Worm (Caenorhabditis elegans) whole organism, L1 larva: ENCODE results near the gene T23B12.5.
A peak's percentile ranks its signal among the peaks of the same experiment; 100 is the strongest.

ENCODE experiments used
- C04F5.9 ChIP-seq: sonication (generic microtip); optimal IDR thresholded peaks from 2 replicates; lab custom pipeline; 2016; ENCODE audit warnings: missing genetic modification characterization, missing compliant biosample characterization
- C16A3.4 ChIP-seq: fragments of 150-350 bp; optimal IDR thresholded peaks from 2 replicates; lab custom pipeline; 2014; ENCODE audit warnings: missing biosample characterization, missing genetic modification characterization
- C34B4.2 ChIP-seq: sonication (generic microtip); optimal IDR thresholded peaks from 2 replicates; lab custom pipeline; 2017; ENCODE audit warnings: mild to moderate bottlenecking, missing genetic modification characterization, missing compliant biosample characterization
- F16B12.6 ChIP-seq: fragments of 150-350 bp; optimal IDR thresholded peaks from 2 replicates; lab custom pipeline; 2014; ENCODE audit warnings: missing biosample characterization, missing genetic modification characterization
- ama-1 ChIP-seq: fragments of 150-350 bp; optimal IDR thresholded peaks from 2 replicates; lab custom pipeline; 2014
- ces-1 ChIP-seq: fragments of 150-350 bp; optimal IDR thresholded peaks from 2 replicates; lab custom pipeline; 2014; ENCODE audit warnings: missing biosample characterization, missing genetic modification reagents, missing genetic modification characterization
- dpl-1 ChIP-seq, 3 experiments: fragments of 150-350 bp in 2 of 3; sonication (generic microtip) in 1 of 3; optimal IDR thresholded peaks; 2 replicates each; lab custom pipeline; 2014 to 2017; ENCODE audit warnings: missing biosample characterization in 3 of 3, missing genetic modification characterization in 3 of 3, missing genetic modification reagents in 3 of 3
- dsc-1 ChIP-seq: sonication (generic microtip); optimal IDR thresholded peaks from 2 replicates; lab custom pipeline; 2016; ENCODE audit warnings: mild to moderate bottlenecking, missing genetic modification characterization, missing compliant biosample characterization
- efl-1 ChIP-seq, 4 experiments: fragments of 150-350 bp; optimal IDR thresholded peaks in 3 of 4; peaks in 1 of 4; 1 replicate in 1 of 4; 2 replicates in 3 of 4; lab custom pipeline; 2014; ENCODE audit warnings: missing biosample characterization in 2 of 4, missing genetic modification characterization in 2 of 4, missing genetic modification reagents in 2 of 4
- elt-3 ChIP-seq, 6 experiments: fragments of 150-350 bp in 1 of 6; sonication (generic microtip); optimal IDR thresholded peaks; 2 replicates each; lab custom pipeline; 2017 to 2018; ENCODE audit warnings: missing biosample characterization in 6 of 6, missing genetic modification characterization in 6 of 6, inconsistent platforms in 1 of 6
- fkh-10 ChIP-seq: sonication (generic microtip); optimal IDR thresholded peaks from 2 replicates; lab custom pipeline; 2017; ENCODE audit warnings: missing biosample characterization, missing genetic modification reagents, missing genetic modification characterization
- fkh-4 ChIP-seq: sonication (generic microtip); optimal IDR thresholded peaks from 2 replicates; lab custom pipeline; 2016; ENCODE audit warnings: missing compliant biosample characterization, missing genetic modification characterization, borderline replicate concordance
- fkh-8 ChIP-seq: sonication (generic microtip); optimal IDR thresholded peaks from 2 replicates; lab custom pipeline; 2016; ENCODE audit warnings: mild to moderate bottlenecking, missing genetic modification characterization, missing compliant biosample characterization
- fos-1 ChIP-seq: fragments of 150-350 bp; optimal IDR thresholded peaks from 2 replicates; lab custom pipeline; 2014; ENCODE audit warnings: missing biosample characterization, missing genetic modification characterization
- hlh-17 ChIP-seq: fragments of 200-800 bp; sonication (Bioruptor generic); optimal IDR thresholded peaks from 2 replicates; lab custom pipeline; 2018; ENCODE audit warnings: missing genetic modification characterization, mild to moderate bottlenecking, missing compliant biosample characterization, moderate library complexity, borderline replicate concordance
- hlh-4 ChIP-seq: sonication (generic microtip); optimal IDR thresholded peaks from 2 replicates; lab custom pipeline; 2016; ENCODE audit warnings: mild to moderate bottlenecking, missing genetic modification characterization, missing compliant biosample characterization
- hpl-2 ChIP-seq: fragments of 150-350 bp; optimal IDR thresholded peaks from 2 replicates; lab custom pipeline; 2014; ENCODE audit warnings: missing biosample characterization, missing genetic modification reagents, missing genetic modification characterization
- irx-1 ChIP-seq: sonication (generic microtip); optimal IDR thresholded peaks from 2 replicates; lab custom pipeline; 2016; ENCODE audit warnings: missing genetic modification characterization, missing compliant biosample characterization
- jun-1 ChIP-seq: fragments of 150-350 bp; optimal IDR thresholded peaks from 2 replicates; lab custom pipeline; 2014; ENCODE audit warnings: missing biosample characterization, missing genetic modification reagents, missing genetic modification characterization
- lin-13 ChIP-seq: fragments of 150-350 bp; optimal IDR thresholded peaks from 2 replicates; lab custom pipeline; 2014; ENCODE audit warnings: missing biosample characterization, missing genetic modification reagents, missing genetic modification characterization
- lin-15B ChIP-seq: fragments of 150-350 bp; sonication (generic microtip); optimal IDR thresholded peaks from 3 replicates; lab custom pipeline; 2014; ENCODE audit warnings: missing biosample characterization, missing genetic modification characterization
- lin-35 ChIP-seq, 2 experiments: fragments of 150-350 bp; optimal IDR thresholded peaks; 2 replicates each; lab custom pipeline; 2014; ENCODE audit warnings: missing biosample characterization in 2 of 2, missing genetic modification characterization in 2 of 2, missing genetic modification reagents in 2 of 2
- lin-39 ChIP-seq: fragments of 150-350 bp; optimal IDR thresholded peaks from 2 replicates; lab custom pipeline; 2014; ENCODE audit warnings: missing biosample characterization, missing genetic modification reagents, missing genetic modification characterization
- mab-9 ChIP-seq: fragments of 200-800 bp; sonication (Bioruptor generic); IDR thresholded peaks from 2 replicates; pipeline ENCODE4 v1.3.6; 2022; ENCODE audit warnings: missing genetic modification reagents, missing genetic modification characterization, missing compliant biosample characterization
- mef-2 ChIP-seq: fragments of 150-350 bp; optimal IDR thresholded peaks from 2 replicates; lab custom pipeline; 2014; ENCODE audit warnings: missing biosample characterization, missing genetic modification characterization
- mep-1 ChIP-seq: fragments of 150-350 bp; optimal IDR thresholded peaks from 2 replicates; lab custom pipeline; 2014; ENCODE audit warnings: missing biosample characterization, missing genetic modification characterization
- nhr-19 ChIP-seq: fragments of 200-800 bp; sonication (Bioruptor generic); conservative IDR thresholded peaks from 2 replicates; pipeline ENCODE4 v1.3.6; 2022; ENCODE audit warnings: missing genetic modification characterization, missing compliant biosample characterization
- nhr-20 ChIP-seq: sonication (generic microtip); optimal IDR thresholded peaks from 2 replicates; lab custom pipeline; 2016; ENCODE audit warnings: mild to moderate bottlenecking, missing genetic modification characterization, missing compliant biosample characterization
- nhr-47 ChIP-seq: sonication (generic microtip); optimal IDR thresholded peaks from 2 replicates; lab custom pipeline; 2016; ENCODE audit warnings: mild to moderate bottlenecking, missing genetic modification characterization, moderate library complexity, missing compliant biosample characterization
- nhr-71 ChIP-seq: sonication (generic microtip); optimal IDR thresholded peaks from 2 replicates; lab custom pipeline; 2016; ENCODE audit warnings: mild to moderate bottlenecking, missing genetic modification characterization, moderate library complexity, missing compliant biosample characterization
- nhr-76 ChIP-seq: sonication (generic microtip); optimal IDR thresholded peaks from 2 replicates; lab custom pipeline; 2017; ENCODE audit warnings: missing biosample characterization, missing genetic modification characterization
- nhr-77 ChIP-seq: fragments of 150-350 bp; optimal IDR thresholded peaks from 2 replicates; lab custom pipeline; 2014; ENCODE audit warnings: missing biosample characterization, missing genetic modification characterization
- nhr-85 ChIP-seq: sonication (generic microtip); peaks from one replicate; lab custom pipeline; 2016; ENCODE audit warnings: missing genetic modification characterization, inconsistent platforms, missing compliant biosample characterization
- pag-3 ChIP-seq: sonication (generic microtip); optimal IDR thresholded peaks from 2 replicates; lab custom pipeline; 2017; ENCODE audit warnings: missing genetic modification characterization, mild to moderate bottlenecking, missing compliant biosample characterization, antibody characterized with exemption, borderline replicate concordance; ENCODE audit not compliant: insufficient read depth
- pqm-1 ChIP-seq: sonication (generic microtip); optimal IDR thresholded peaks from 3 replicates; lab custom pipeline; 2017; ENCODE audit warnings: missing biosample characterization, missing genetic modification characterization
- rnt-1 ChIP-seq: sonication (generic microtip); optimal IDR thresholded peaks from 2 replicates; lab custom pipeline; 2016; ENCODE audit warnings: mild to moderate bottlenecking, missing genetic modification characterization, moderate library complexity, missing compliant biosample characterization
- skn-1 ChIP-seq: fragments of 150-350 bp; optimal IDR thresholded peaks from 2 replicates; lab custom pipeline; 2014; ENCODE audit warnings: missing biosample characterization, missing genetic modification characterization
- snpc-4 ChIP-seq: fragments of 150-350 bp; optimal IDR thresholded peaks from 2 replicates; lab custom pipeline; 2014; ENCODE audit warnings: missing biosample characterization, missing genetic modification characterization
- unc-30 ChIP-seq: sonication (generic microtip); optimal IDR thresholded peaks from 2 replicates; lab custom pipeline; 2017; ENCODE audit warnings: missing biosample characterization, missing genetic modification characterization
- unc-62 ChIP-seq: fragments of 150-350 bp; optimal IDR thresholded peaks from 2 replicates; lab custom pipeline; 2014; ENCODE audit warnings: missing biosample characterization, missing genetic modification reagents, missing genetic modification characterization
- unc-86 ChIP-seq: sonication (generic microtip); optimal IDR thresholded peaks from 2 replicates; lab custom pipeline; 2016; ENCODE audit warnings: missing genetic modification characterization, missing compliant biosample characterization
- xbp-1 ChIP-seq: sonication (generic microtip); optimal IDR thresholded peaks from 2 replicates; lab custom pipeline; 2016; ENCODE audit warnings: missing genetic modification characterization, missing compliant biosample characterization
- ztf-11 ChIP-seq, 2 experiments: sonication (generic microtip); optimal IDR thresholded peaks; 2 replicates each; lab custom pipeline; 2016 to 2017; ENCODE audit warnings: missing genetic modification characterization in 2 of 2, missing biosample characterization in 1 of 2, missing compliant biosample characterization in 1 of 2

T23B12.5 gene

DNA sequence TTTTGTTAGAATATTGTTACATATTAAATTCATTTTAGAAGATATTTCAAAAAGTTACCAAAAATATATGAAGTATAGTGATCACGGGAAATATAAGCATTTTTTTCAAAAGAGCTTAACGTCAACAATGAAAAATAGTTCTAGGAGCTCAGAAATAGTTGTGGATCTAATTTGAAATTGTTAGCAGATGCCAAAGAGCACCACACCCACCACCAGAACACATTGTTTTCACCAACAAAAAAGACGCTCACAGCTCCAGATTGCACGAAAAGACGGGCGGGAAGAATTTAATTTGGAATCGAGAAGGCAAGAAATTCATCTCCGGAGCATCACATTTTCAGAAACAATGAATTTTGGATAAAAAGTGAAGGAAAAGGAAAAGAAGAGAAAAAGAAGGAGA, 23.1 kb upstream of the T23B12.5 start, which contains the start of gene gplb-1:
gplb-1 (minus strand) TSS at position 337 of the 400 bp plus-strand sequence.
- TF ChIP-seq efl-1 (optimal IDR thresholded peaks at IDR 0.05; lab: Kevin White, UChicago) (no peak), efl-1 (GFP tag; optimal IDR thresholded peaks at IDR 0.05 in 1 of 2; lab: Kevin White, UChicago) (peak in 1 of 2 experiments; percentile 37), fkh-8 (tag; lab: Kevin White, UChicago) (no peak), fkh-4 (tag; lab: Kevin White, UChicago) (peak; percentile 72), dsc-1 (tag; lab: Kevin White, UChicago) (peak; percentile 92)

DNA sequence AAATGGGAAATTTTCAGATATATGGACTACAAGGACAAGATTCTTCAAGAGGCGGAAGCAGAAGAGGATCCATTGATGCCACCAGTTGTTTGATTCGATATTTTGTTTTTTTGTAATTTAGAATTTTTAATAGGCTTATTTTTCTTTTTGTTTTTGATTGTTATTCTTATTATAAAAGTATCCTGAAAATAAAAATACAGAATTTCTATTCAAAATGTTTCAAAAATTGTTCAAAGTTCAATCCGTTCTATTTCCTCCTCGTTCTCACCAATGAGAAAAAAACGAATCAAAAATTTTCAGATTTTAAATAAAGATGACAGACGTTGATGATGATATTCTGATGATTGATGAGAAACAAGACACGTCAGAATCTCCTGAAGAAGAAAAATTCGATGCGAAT, 20.9 kb upstream of the T23B12.5 start, which contains the start of gene phf-30:
phf-30 (plus strand) TSS at position 301 of the 400 bp plus-strand sequence.
- no peak for TF ChIP-seq fos-1 (tag; lab: Kevin White, UChicago)
- no peak for TF ChIP-seq nhr-47
- no peak for TF ChIP-seq irx-1 (tag; lab: Kevin White, UChicago)
- TF ChIP-seq nhr-76 (tag; lab: Kevin White, UChicago): no peak
- TF ChIP-seq nhr-71 (tag; lab: Kevin White, UChicago): no peak
- TF ChIP-seq hpl-2 (GFP tag; lab: Kevin White, UChicago): no peak
- TF ChIP-seq elt-3 (tag; optimal IDR thresholded peaks at IDR 0.05; lab: Kevin White, UChicago): no peak
- TF ChIP-seq nhr-20 (tag; lab: Kevin White, UChicago): no peak
- no peak for TF ChIP-seq skn-1 (tag; lab: Kevin White, UChicago)
- no peak for TF ChIP-seq nhr-85
- TF ChIP-seq C04F5.9: no peak
- no peak for TF ChIP-seq mep-1 (tag; lab: Kevin White, UChicago)
- no peak for TF ChIP-seq fkh-4 (tag; lab: Kevin White, UChicago)
- no peak for TF ChIP-seq nhr-77 (tag; lab: Kevin White, UChicago)
- no peak for TF ChIP-seq C34B4.2 (tag; lab: Kevin White, UChicago)

DNA sequence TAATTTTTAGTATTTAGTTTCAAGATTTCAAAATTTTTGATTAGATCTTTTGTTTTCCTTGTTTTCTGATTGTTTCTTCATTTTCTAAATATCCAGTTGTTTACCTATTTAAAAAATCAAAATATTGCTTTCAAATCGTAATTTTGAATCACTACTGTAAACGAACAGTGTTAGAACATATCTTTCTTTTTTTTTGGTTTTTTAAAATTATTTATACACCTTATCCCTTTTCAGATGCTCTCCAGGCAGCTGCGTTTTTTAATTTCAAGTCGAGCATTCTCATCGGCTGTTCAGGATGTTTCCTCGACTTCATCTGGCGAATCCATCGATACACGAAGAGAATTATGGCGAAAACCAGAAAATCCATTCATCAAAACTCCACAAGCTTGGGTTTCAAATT, 19.2 kb upstream of the T23B12.5 start, which contains the start of gene mrpl-4:
mrpl-4 (plus strand) TSS at position 235 of the 400 bp plus-strand sequence.
- TF ChIP-seq efl-1 (optimal IDR thresholded peaks at IDR 0.05; lab: Kevin White, UChicago) (no peak), efl-1 (GFP tag; optimal IDR thresholded peaks at IDR 0.05 in 1 of 2; lab: Kevin White, UChicago) (peak in 1 of 2 experiments; percentile 7), rnt-1 (tag; lab: Kevin White, UChicago) (no peak)

DNA sequence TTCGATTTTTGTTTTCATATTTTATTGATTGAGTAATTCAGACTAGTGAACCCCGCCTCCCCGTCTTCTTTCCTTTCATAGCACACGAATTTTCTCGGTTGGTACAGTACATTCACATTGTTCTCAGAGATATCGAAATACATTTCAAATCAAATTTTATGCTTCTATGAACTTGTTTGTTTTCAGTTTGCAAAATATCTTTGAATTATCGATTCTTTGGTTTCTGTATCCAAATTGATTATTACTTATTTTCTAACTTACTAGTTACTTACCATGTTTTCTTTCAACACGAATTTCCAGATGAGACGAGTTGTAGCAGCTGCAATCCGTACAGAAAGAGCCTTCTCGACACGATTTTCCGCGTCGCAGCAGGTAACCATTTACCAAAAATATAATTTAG, 17.6 kb upstream of the T23B12.5 start, which contains the start of gene mrps-2:
mrps-2 (plus strand) TSS at position 301 of the 400 bp plus-strand sequence.
- TF ChIP-seq ces-1 (GFP tag; lab: Kevin White, UChicago) (no peak), nhr-85 (peak; percentile 29)

ce11 chrV:8462074-8462473, 14.2 kb upstream of the T23B12.5 start, which contains the start of the genes dnj-22 and natc-1:
dnj-22 (minus strand) TSS chrV:8462120.
natc-1 (plus strand) TSS chrV:8462359.
- TF ChIP-seq mef-2 (tag; lab: Kevin White, UChicago) (no peak), lin-15B (peak; percentile 87), ztf-11 (tag; optimal IDR thresholded peaks at IDR 0.05; lab: Kevin White, UChicago) (peak in 1 of 2 experiments; percentile 7), lin-13 (peak; percentile 65), unc-86 (peak; percentile 74), dpl-1 (GFP tag; optimal IDR thresholded peaks at IDR 0.05; lab: Kevin White, UChicago) (peak; percentile 73 to 83 (median 79)), C16A3.4 (tag; lab: Kevin White, UChicago) (peak; percentile 96), mep-1 (tag; lab: Kevin White, UChicago) (peak; percentile 93), nhr-85 (peak; percentile 79), lin-35 (GFP tag; optimal IDR thresholded peaks at IDR 0.05; lab: Kevin White, UChicago) (peak; percentile 83 to 89), hlh-4 (no peak), nhr-77 (tag; lab: Kevin White, UChicago) (peak; percentile 72), hlh-17 (no peak), nhr-76 (tag; lab: Kevin White, UChicago) (no peak), snpc-4 (peak; percentile 85), lin-39 (peak; percentile 74), mab-9 (peak; percentile 36; the same call in 1 of the 2 replicates), unc-62 (GFP tag; lab: Kevin White, UChicago) (no peak), nhr-71 (tag; lab: Kevin White, UChicago) (peak; percentile 91), jun-1 (tag; lab: Kevin White, UChicago) (peak; percentile 56), pag-3 (no peak), pqm-1 (tag; lab: Kevin White, UChicago) (no peak), nhr-19 (peak; percentile 82), fkh-10 (peak; percentile 54), F16B12.6 (tag; lab: Kevin White, UChicago) (peak; percentile 24), xbp-1 (peak; percentile 81), ama-1 (lab: Kevin White, UChicago) (no peak), unc-30 (tag; lab: Kevin White, UChicago) (no peak), dsc-1 (tag; lab: Kevin White, UChicago) (peak; percentile 74)
